Fruit fly (Drosophila melanogaster): ENCODE measurements around the gene CG16781.

DNA sequence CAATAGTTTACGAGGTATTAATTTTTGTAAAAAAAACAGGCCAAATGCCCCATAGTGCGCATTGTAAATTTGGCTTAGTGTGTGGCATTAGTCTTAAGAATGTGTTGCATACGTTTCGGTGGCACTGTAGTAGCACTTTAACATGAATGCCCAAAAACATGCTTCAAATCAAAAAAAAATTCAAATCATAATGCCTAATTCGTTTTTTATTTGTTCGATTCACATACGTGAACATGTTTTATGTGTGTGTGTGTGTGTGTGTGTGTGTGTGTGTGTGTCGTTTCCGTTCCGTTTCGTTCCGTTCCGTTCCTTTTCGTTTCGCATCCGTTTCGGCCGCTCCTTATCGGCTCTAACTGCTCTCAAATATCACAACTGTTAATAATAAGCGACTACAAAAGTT is 1.7 kb upstream of the CG16781 start:
- TF ChIP-seq wor (GFP tag; IDR thresholded peaks at IDR 0.05) (no peak), bowl (GFP tag; IDR thresholded peaks at IDR 0.05) (no peak), danr (GFP tag; IDR thresholded peaks at IDR 0.05) (no peak), Ets65A (GFP tag) (no peak), mirr (GFP tag; optimal IDR thresholded peaks at IDR 0.05) (no peak), slbo (GFP tag; IDR thresholded peaks at IDR 0.05) (no peak), Spps (tag; optimal IDR thresholded peaks at IDR 0.05) (no peak), Dip2 (GFP tag; IDR thresholded peaks at IDR 0.05) (no peak), Hr78 (GFP tag; optimal IDR thresholded peaks at IDR 0.05) (no peak)
